Worm (Caenorhabditis elegans) whole organism, early embryonic: Measurements from ENCODE around the gene Y75B8A.63.

Experiments
- F13C5.2 ChIP-seq: sonication (generic microtip); optimal IDR thresholded peaks from 2 replicates; lab custom pipeline; 2017; ENCODE audit warnings: mild to moderate bottlenecking, missing genetic modification characterization, inconsistent platforms, missing compliant biosample characterization
- hnd-1 ChIP-seq: sonication (generic microtip); optimal IDR thresholded peaks from 2 replicates; lab custom pipeline; 2016; ENCODE audit warnings: missing genetic modification characterization, missing compliant biosample characterization

DNA sequence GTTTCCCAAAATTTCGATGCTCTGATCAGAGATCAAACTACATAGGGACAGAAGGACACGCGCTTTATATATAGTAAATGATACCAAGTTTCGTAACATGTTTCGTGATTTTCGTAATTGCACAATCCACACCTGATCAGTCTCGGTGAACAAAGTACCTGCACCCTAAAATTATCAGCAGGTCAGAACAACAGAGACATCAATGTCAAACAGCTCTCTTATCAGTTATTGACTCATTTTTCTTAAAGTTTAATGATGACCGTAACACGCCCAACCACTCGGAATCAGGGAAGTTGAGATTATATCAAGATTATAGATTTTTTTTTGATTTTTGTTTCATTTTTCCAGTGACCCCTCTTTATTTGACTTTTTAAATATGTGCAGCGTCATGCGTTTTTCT, 10.3 kb upstream of the Y75B8A.63 start:
- TF ChIP-seq F13C5.2 (tag; lab: Kevin White, UChicago): no peak
- no peak for TF ChIP-seq hnd-1 (tag; lab: Kevin White, UChicago)
